Fruit fly (Drosophila melanogaster) whole organism, prepupa: ENCODE results near the gene Mical.

ENCODE experiments used
- CG7368 ChIP-seq: fragments of 200-800 bp; sonication (Bioruptor generic); optimal IDR thresholded peaks from 3 replicates; lab custom pipeline; 2016; ENCODE audit warnings: missing biosample characterization, missing genetic modification characterization
- CG9139 ChIP-seq: fragments of 200-800 bp; sonication (Bioruptor generic); optimal IDR thresholded peaks from 3 replicates; lab custom pipeline; 2017; ENCODE audit warnings: missing biosample characterization, mild to moderate bottlenecking, missing genetic modification characterization
- Gug ChIP-seq: fragments of 200-800 bp; sonication (Bioruptor generic); IDR thresholded peaks from 2 replicates; pipeline ENCODE4 v1.3.6; 2022; ENCODE audit warnings: missing biosample characterization, missing genetic modification characterization
- Hr38 ChIP-seq: sonication (Bioruptor generic); optimal IDR thresholded peaks from 2 replicates; lab custom pipeline; 2016; ENCODE audit warnings: missing biosample characterization, missing genetic modification characterization
- Hr4 ChIP-seq: fragments of 200-800 bp; sonication (Bioruptor generic); optimal IDR thresholded peaks from 3 replicates; lab custom pipeline; 2016; ENCODE audit warnings: missing biosample characterization, missing genetic modification characterization
- Sox102F ChIP-seq: fragments of 200-800 bp; sonication (Bioruptor generic); optimal IDR thresholded peaks from 2 replicates; lab custom pipeline; 2016; ENCODE audit warnings: missing biosample characterization, mild to moderate bottlenecking, missing genetic modification characterization
- Sox14 ChIP-seq: fragments of 200-800 bp; sonication (Bioruptor generic); optimal IDR thresholded peaks from 3 replicates; lab custom pipeline; 2016; ENCODE audit warnings: missing biosample characterization, missing genetic modification characterization
- Sox15 ChIP-seq: fragments of 200-800 bp; sonication (Bioruptor generic); optimal IDR thresholded peaks from 3 replicates; lab custom pipeline; 2016; ENCODE audit warnings: missing biosample characterization, missing genetic modification characterization
- dsx ChIP-seq: fragments of 200-800 bp; optimal IDR thresholded peaks from 3 replicates; lab custom pipeline; 2019; ENCODE audit warnings: missing biosample characterization, mild to moderate bottlenecking, missing genetic modification characterization, moderate library complexity; ENCODE audit not compliant: poor library complexity, severe bottlenecking
- net ChIP-seq: fragments of 200-800 bp; sonication (Bioruptor generic); optimal IDR thresholded peaks from 3 replicates; lab custom pipeline; 2016; ENCODE audit warnings: missing biosample characterization, missing genetic modification characterization
- salr ChIP-seq, 2 experiments: fragments of 200-800 bp; sonication (Bioruptor generic); optimal IDR thresholded peaks; 3 replicates each; lab custom pipeline; 2016 to 2018; ENCODE audit warnings: missing biosample characterization in 2 of 2, missing genetic modification characterization in 2 of 2, mild to moderate bottlenecking in 1 of 2

DNA sequence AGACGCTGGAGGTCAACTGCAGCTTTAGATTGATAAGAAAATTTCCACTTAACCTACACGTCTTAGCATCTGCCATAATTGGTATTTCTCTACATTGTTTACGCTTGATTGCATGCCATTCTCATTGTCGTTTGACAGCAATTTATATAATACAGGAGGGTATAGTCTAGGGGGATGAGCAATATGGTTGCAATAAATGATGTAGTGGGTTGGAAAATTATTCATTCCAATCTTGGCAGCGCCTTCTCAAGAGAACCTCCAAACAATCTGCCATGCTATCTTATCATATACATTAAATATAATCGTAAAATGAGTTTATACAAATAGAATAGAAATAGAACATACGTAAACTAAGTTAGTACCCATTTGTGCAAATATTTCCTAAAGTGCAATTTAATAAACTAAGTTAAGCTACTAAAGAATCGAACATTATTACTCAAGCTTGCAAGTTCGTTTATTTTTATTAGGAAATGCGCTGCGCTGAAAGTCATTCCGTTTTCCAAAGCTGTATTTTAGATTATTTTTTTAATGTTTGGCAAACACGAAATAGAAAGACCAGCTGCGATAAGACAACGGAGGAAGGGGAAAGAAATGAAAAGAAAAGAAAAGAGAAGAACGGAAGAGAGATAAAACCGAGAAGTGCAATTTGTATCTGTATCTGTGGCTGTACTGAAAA is 35.9 kb upstream of the Mical start:
- TF ChIP-seq salr (GFP tag; optimal IDR thresholded peaks at IDR 0.05; lab: Kevin White, UChicago): no peak
- no peak for TF ChIP-seq Hr4 (GFP tag; lab: Kevin White, UChicago)
- no peak for TF ChIP-seq dsx
- TF ChIP-seq Sox102F: no peak
- no peak for TF ChIP-seq Hr38 (GFP tag; lab: Kevin White, UChicago)
- no peak for TF ChIP-seq Sox15 (GFP tag; lab: Kevin White, UChicago)
- TF ChIP-seq CG9139: no peak
- no peak for TF ChIP-seq Sox14 (GFP tag; lab: Kevin White, UChicago)
- no peak for TF ChIP-seq CG7368
- no peak for TF ChIP-seq Gug (GFP tag; lab: Robert Waterston, UW)
- no peak for TF ChIP-seq net (GFP tag; lab: Kevin White, UChicago)
